Worm (Caenorhabditis elegans) whole organism, midembryonic: ENCODE measurements around the gene F49E12.7.

Experiments used
- T22C8.4 ChIP-seq: fragments of 200-800 bp; sonication (Bioruptor generic); IDR thresholded peaks from 2 replicates; pipeline ENCODE4 v1.3.6; 2022; ENCODE audit warnings: missing genetic modification characterization, missing compliant biosample characterization
- cog-1 ChIP-seq: sonication (generic microtip); optimal IDR thresholded peaks from 2 replicates; lab custom pipeline; 2016; ENCODE audit warnings: missing genetic modification characterization, missing compliant biosample characterization
- flt-1 ChIP-seq: fragments of 200-800 bp; sonication (Bioruptor generic); IDR thresholded peaks from 2 replicates; pipeline ENCODE4 v1.3.6; 2022; ENCODE audit warnings: missing genetic modification characterization, missing compliant biosample characterization
- klf-2 ChIP-seq: fragments of 200-800 bp; sonication (Bioruptor generic); conservative IDR thresholded peaks from 2 replicates; pipeline ENCODE4 v1.3.6; 2022; ENCODE audit warnings: missing genetic modification reagents, missing genetic modification characterization, missing compliant biosample characterization
- med-1 ChIP-seq: sonication (generic microtip); optimal IDR thresholded peaks from 2 replicates; lab custom pipeline; 2017; ENCODE audit warnings: missing genetic modification characterization, mild to moderate bottlenecking, missing compliant biosample characterization, antibody characterized with exemption, missing genetic modification reagents; ENCODE audit not compliant: insufficient read depth
- ref-1 ChIP-seq: fragments of 200-800 bp; sonication (Bioruptor generic); conservative IDR thresholded peaks from 2 replicates; pipeline ENCODE4 v1.3.6; 2022; ENCODE audit warnings: missing genetic modification reagents, missing genetic modification characterization, missing compliant biosample characterization
- tab-1 ChIP-seq: fragments of 200-800 bp; sonication (Bioruptor generic); IDR thresholded peaks from 2 replicates; pipeline ENCODE4 v1.3.6; 2022; ENCODE audit warnings: missing genetic modification characterization, missing compliant biosample characterization
- ztf-23 ChIP-seq: fragments of 200-800 bp; sonication (Bioruptor generic); IDR thresholded peaks from 2 replicates; pipeline ENCODE4 v1.3.6; 2022; ENCODE audit warnings: missing genetic modification reagents, missing genetic modification characterization, missing compliant biosample characterization
- ztf-29 ChIP-seq: fragments of 200-800 bp; sonication (Bioruptor generic); IDR thresholded peaks from 2 replicates; pipeline ENCODE4 v1.3.6; 2022; ENCODE audit warnings: missing genetic modification reagents, missing genetic modification characterization, missing compliant biosample characterization

F49E12.7 gene

ce11 chrII:8392215-8392614 is 3.7 kb downstream of the F49E12.7 start:
- TF ChIP-seq ztf-29 (GFP tag; lab: Robert Waterston, UW) (no peak), klf-2 (GFP tag; lab: Robert Waterston, UW) (no peak), ref-1 (GFP tag; lab: Robert Waterston, UW) (no peak), ztf-23 (GFP tag; lab: Robert Waterston, UW) (no peak)

ce11 chrII:8390751-8391150 is 5.2 kb downstream of the F49E12.7 start, which contains the start of gene F49E12.10:
F49E12.10 (plus strand) TSS chrII:8391051.
- TF ChIP-seq T22C8.4 (GFP tag; lab: Robert Waterston, UW) (no peak), flt-1 (no peak), ztf-29 (GFP tag; lab: Robert Waterston, UW) (no peak), tab-1 (GFP tag; lab: Robert Waterston, UW) (no peak), ztf-23 (GFP tag; lab: Robert Waterston, UW) (no peak)

ce11 chrII:8388001-8388513 is 7.9 kb downstream of the F49E12.7 start, which contains the start of gene drd-1:
drd-1 (plus strand) TSS chrII:8388051.
- TF ChIP-seq T22C8.4 (GFP tag; lab: Robert Waterston, UW) (no peak), flt-1 (no peak), tab-1 (GFP tag; lab: Robert Waterston, UW) (no peak), cog-1 (tag; lab: Kevin White, UChicago) (no peak), med-1 (GFP tag; lab: Kevin White, UChicago) (no peak), ztf-29 (GFP tag; lab: Robert Waterston, UW) (no peak), ztf-23 (GFP tag; lab: Robert Waterston, UW) (no peak), ref-1 (GFP tag; lab: Robert Waterston, UW) (no peak), klf-2 (GFP tag; lab: Robert Waterston, UW) (no peak)

- TF ChIP-seq tab-1 (GFP tag; lab: Robert Waterston, UW) = no peak
- TF ChIP-seq klf-2 (GFP tag; lab: Robert Waterston, UW) = no peak
- TF ChIP-seq T22C8.4 (GFP tag; lab: Robert Waterston, UW) = no peak
- no peak for TF ChIP-seq med-1 (GFP tag; lab: Kevin White, UChicago)
- no peak for TF ChIP-seq ref-1 (GFP tag; lab: Robert Waterston, UW)
- TF ChIP-seq ztf-23 (GFP tag; lab: Robert Waterston, UW) = no peak
- no peak for TF ChIP-seq cog-1 (tag; lab: Kevin White, UChicago)
- TF ChIP-seq ztf-29 (GFP tag; lab: Robert Waterston, UW) = no peak
- TF ChIP-seq flt-1 = no peak
Observed at ce11 chrII:8386897-8387296, 9.0 kb downstream of the F49E12.7 start.

- TF ChIP-seq T22C8.4 (GFP tag; lab: Robert Waterston, UW) (no peak), cog-1 (tag; lab: Kevin White, UChicago) (no peak), tab-1 (GFP tag; lab: Robert Waterston, UW) (no peak), klf-2 (GFP tag; lab: Robert Waterston, UW) (no peak), ztf-29 (GFP tag; lab: Robert Waterston, UW) (no peak), ztf-23 (GFP tag; lab: Robert Waterston, UW) (no peak), ref-1 (GFP tag; lab: Robert Waterston, UW) (no peak), med-1 (GFP tag; lab: Kevin White, UChicago) (no peak), flt-1 (no peak)
Observed at ce11 chrII:8385561-8385960, 10.4 kb downstream of the F49E12.7 start.

- TF ChIP-seq T22C8.4 (GFP tag; lab: Robert Waterston, UW) (no peak), ztf-29 (GFP tag; lab: Robert Waterston, UW) (no peak), ztf-23 (GFP tag; lab: Robert Waterston, UW) (no peak), ref-1 (GFP tag; lab: Robert Waterston, UW) (no peak), flt-1 (no peak), cog-1 (tag; lab: Kevin White, UChicago) (no peak), klf-2 (GFP tag; lab: Robert Waterston, UW) (no peak), tab-1 (GFP tag; lab: Robert Waterston, UW) (no peak), med-1 (GFP tag; lab: Kevin White, UChicago) (no peak)
Observed at ce11 chrII:8384344-8384743, 11.6 kb downstream of the F49E12.7 start.

ce11 chrII:8382880-8383279 is 13.1 kb downstream of the F49E12.7 start:
- TF ChIP-seq med-1 (GFP tag; lab: Kevin White, UChicago) (no peak), ztf-23 (GFP tag; lab: Robert Waterston, UW) (no peak), ztf-29 (GFP tag; lab: Robert Waterston, UW) (no peak), klf-2 (GFP tag; lab: Robert Waterston, UW) (no peak), T22C8.4 (GFP tag; lab: Robert Waterston, UW) (no peak), tab-1 (GFP tag; lab: Robert Waterston, UW) (no peak), ref-1 (GFP tag; lab: Robert Waterston, UW) (no peak), cog-1 (tag; lab: Kevin White, UChicago) (no peak), flt-1 (no peak)

- no peak for TF ChIP-seq flt-1
- no peak for TF ChIP-seq med-1 (GFP tag; lab: Kevin White, UChicago)
- no peak for TF ChIP-seq ztf-29 (GFP tag; lab: Robert Waterston, UW)
- no peak for TF ChIP-seq T22C8.4 (GFP tag; lab: Robert Waterston, UW)
- no peak for TF ChIP-seq cog-1 (tag; lab: Kevin White, UChicago)
- TF ChIP-seq ztf-23 (GFP tag; lab: Robert Waterston, UW) = no peak
- TF ChIP-seq ref-1 (GFP tag; lab: Robert Waterston, UW) = no peak
- no peak for TF ChIP-seq tab-1 (GFP tag; lab: Robert Waterston, UW)
- TF ChIP-seq klf-2 (GFP tag; lab: Robert Waterston, UW) = no peak
Observed at ce11 chrII:8381197-8381596, 14.7 kb downstream of the F49E12.7 start, which contains the start of gene F49E12.12. F49E12.12 (plus strand) TSS chrII:8381497.

- TF ChIP-seq ztf-29 (GFP tag; lab: Robert Waterston, UW) = no peak
- no peak for TF ChIP-seq med-1 (GFP tag; lab: Kevin White, UChicago)
- no peak for TF ChIP-seq ztf-23 (GFP tag; lab: Robert Waterston, UW)
- no peak for TF ChIP-seq cog-1 (tag; lab: Kevin White, UChicago)
- TF ChIP-seq ref-1 (GFP tag; lab: Robert Waterston, UW) = no peak
- no peak for TF ChIP-seq klf-2 (GFP tag; lab: Robert Waterston, UW)
- TF ChIP-seq T22C8.4 (GFP tag; lab: Robert Waterston, UW) = no peak
- TF ChIP-seq flt-1 = no peak
- no peak for TF ChIP-seq tab-1 (GFP tag; lab: Robert Waterston, UW)
Observed at ce11 chrII:8380188-8380587, 15.8 kb downstream of the F49E12.7 start.
